Worm (Caenorhabditis elegans) whole organism, midembryonic: Measurements from ENCODE around the gene F14H3.3.
A peak's percentile ranks its signal among the peaks of the same experiment; 100 is the strongest.

Source experiments
- T22C8.4 ChIP-seq: fragments of 200-800 bp; sonication (Bioruptor generic); IDR thresholded peaks from 2 replicates; pipeline ENCODE4 v1.3.6; 2022; ENCODE audit warnings: missing genetic modification characterization, missing compliant biosample characterization
- cog-1 ChIP-seq: sonication (generic microtip); optimal IDR thresholded peaks from 2 replicates; lab custom pipeline; 2016; ENCODE audit warnings: missing genetic modification characterization, missing compliant biosample characterization
- flt-1 ChIP-seq: fragments of 200-800 bp; sonication (Bioruptor generic); IDR thresholded peaks from 2 replicates; pipeline ENCODE4 v1.3.6; 2022; ENCODE audit warnings: missing genetic modification characterization, missing compliant biosample characterization
- klf-2 ChIP-seq: fragments of 200-800 bp; sonication (Bioruptor generic); conservative IDR thresholded peaks from 2 replicates; pipeline ENCODE4 v1.3.6; 2022; ENCODE audit warnings: missing genetic modification reagents, missing genetic modification characterization, missing compliant biosample characterization
- med-1 ChIP-seq: sonication (generic microtip); optimal IDR thresholded peaks from 2 replicates; lab custom pipeline; 2017; ENCODE audit warnings: missing genetic modification characterization, mild to moderate bottlenecking, missing compliant biosample characterization, antibody characterized with exemption, missing genetic modification reagents; ENCODE audit not compliant: insufficient read depth
- ref-1 ChIP-seq: fragments of 200-800 bp; sonication (Bioruptor generic); conservative IDR thresholded peaks from 2 replicates; pipeline ENCODE4 v1.3.6; 2022; ENCODE audit warnings: missing genetic modification reagents, missing genetic modification characterization, missing compliant biosample characterization
- tab-1 ChIP-seq: fragments of 200-800 bp; sonication (Bioruptor generic); IDR thresholded peaks from 2 replicates; pipeline ENCODE4 v1.3.6; 2022; ENCODE audit warnings: missing genetic modification characterization, missing compliant biosample characterization
- ztf-23 ChIP-seq: fragments of 200-800 bp; sonication (Bioruptor generic); IDR thresholded peaks from 2 replicates; pipeline ENCODE4 v1.3.6; 2022; ENCODE audit warnings: missing genetic modification reagents, missing genetic modification characterization, missing compliant biosample characterization
- ztf-29 ChIP-seq: fragments of 200-800 bp; sonication (Bioruptor generic); IDR thresholded peaks from 2 replicates; pipeline ENCODE4 v1.3.6; 2022; ENCODE audit warnings: missing genetic modification reagents, missing genetic modification characterization, missing compliant biosample characterization

F14H3.3 gene

ce11 chrV:16023559-16023958 is 29.7 kb downstream of the F14H3.3 start:
- TF ChIP-seq tab-1 (GFP tag; lab: Robert Waterston, UW) = no peak
- no peak for TF ChIP-seq ref-1 (GFP tag; lab: Robert Waterston, UW)
- TF ChIP-seq cog-1 (tag; lab: Kevin White, UChicago) = no peak
- TF ChIP-seq med-1 (GFP tag; lab: Kevin White, UChicago) = no peak
- TF ChIP-seq T22C8.4 (GFP tag; lab: Robert Waterston, UW) = no peak
- no peak for TF ChIP-seq ztf-29 (GFP tag; lab: Robert Waterston, UW)
- no peak for TF ChIP-seq ztf-23 (GFP tag; lab: Robert Waterston, UW)
- no peak for TF ChIP-seq flt-1
- no peak for TF ChIP-seq klf-2 (GFP tag; lab: Robert Waterston, UW)

DNA sequence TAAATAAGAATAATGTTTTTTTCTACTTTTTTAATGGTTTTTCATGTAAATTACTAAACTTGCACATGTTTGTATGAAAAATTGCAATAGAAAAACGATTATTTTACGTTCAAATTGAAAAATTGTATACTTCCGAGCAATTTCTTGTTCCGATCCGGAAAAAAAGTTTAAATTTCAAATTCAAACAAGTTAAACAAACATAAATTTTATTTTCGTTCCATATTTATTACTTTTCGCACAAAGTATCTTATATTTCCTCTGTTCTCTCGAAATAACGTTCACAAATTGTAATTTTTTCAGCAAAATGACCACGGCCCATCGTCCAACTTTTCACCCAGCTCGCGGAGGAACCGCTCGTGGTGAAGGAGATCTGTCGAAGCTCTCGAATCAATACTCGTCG is 30.2 kb downstream of the F14H3.3 start, which contains the start of gene cwc-15:
Gene cwc-15, plus strand, starts transcription at position 301 of the 400 bp plus-strand sequence.
- TF ChIP-seq T22C8.4 (GFP tag; lab: Robert Waterston, UW) (no peak), med-1 (GFP tag; lab: Kevin White, UChicago) (no peak)

- TF ChIP-seq cog-1 (tag; lab: Kevin White, UChicago) (peak; percentile 30), tab-1 (GFP tag; lab: Robert Waterston, UW) (no peak), flt-1 (peak; percentile 61), ztf-23 (GFP tag; lab: Robert Waterston, UW) (0 out of 2 replicates have a peak, but pooled peaks have one; percentile 40)
These were observed 30.7 kb downstream of the F14H3.3 start for ce11 chrV:16022600-16022999.

DNA sequence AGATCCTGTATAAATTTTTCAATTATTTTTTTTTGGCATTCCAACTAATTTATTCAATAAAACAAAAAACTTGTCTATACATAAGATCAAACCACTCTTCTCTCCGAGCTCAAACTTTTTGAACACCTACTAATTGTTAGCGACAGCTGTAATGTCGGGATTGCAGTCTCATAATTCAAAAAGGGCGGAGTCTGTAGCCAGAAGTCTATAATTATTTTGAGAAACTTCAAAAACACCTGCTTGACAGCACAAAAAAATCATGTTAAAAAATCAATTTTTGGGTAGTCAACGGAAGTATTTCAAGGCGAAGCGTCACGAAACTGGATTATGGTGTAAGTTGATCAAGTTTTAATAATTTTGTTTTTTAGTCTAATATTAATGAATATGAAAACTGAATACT is 33.2 kb downstream of the F14H3.3 start, which contains the start of gene srx-44:
Gene srx-44, plus strand, starts transcription at position 301 of the 400 bp plus-strand sequence.
- TF ChIP-seq klf-2 (GFP tag; lab: Robert Waterston, UW) (no peak), ztf-23 (GFP tag; lab: Robert Waterston, UW) (no peak), flt-1 (no peak), ztf-29 (GFP tag; lab: Robert Waterston, UW) (no peak), tab-1 (GFP tag; lab: Robert Waterston, UW) (no peak), cog-1 (tag; lab: Kevin White, UChicago) (no peak)

DNA sequence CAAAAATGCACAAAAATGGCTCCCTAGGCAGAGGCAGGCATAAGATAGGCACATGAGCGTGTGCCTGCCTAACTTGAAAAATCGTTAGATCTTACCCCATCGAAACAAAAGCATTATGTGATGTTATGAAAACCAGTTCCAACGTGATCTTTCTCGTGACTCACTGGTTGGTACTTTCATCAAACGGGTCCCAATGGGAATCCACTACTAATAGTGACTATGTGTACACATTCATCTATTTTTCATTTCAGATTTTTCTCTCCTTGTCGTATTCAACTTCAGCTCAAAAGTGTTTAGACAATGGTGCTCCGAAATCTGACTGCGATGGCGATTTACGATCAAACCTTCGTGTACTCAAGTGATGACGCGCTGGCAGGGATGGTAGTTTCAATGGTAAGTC is 35.6 kb downstream of the F14H3.3 start, which contains the start of gene srx-43:
Gene srx-43, plus strand, starts transcription at position 301 of the 400 bp plus-strand sequence.
- TF ChIP-seq flt-1 (no peak), klf-2 (GFP tag; lab: Robert Waterston, UW) (no peak)

DNA sequence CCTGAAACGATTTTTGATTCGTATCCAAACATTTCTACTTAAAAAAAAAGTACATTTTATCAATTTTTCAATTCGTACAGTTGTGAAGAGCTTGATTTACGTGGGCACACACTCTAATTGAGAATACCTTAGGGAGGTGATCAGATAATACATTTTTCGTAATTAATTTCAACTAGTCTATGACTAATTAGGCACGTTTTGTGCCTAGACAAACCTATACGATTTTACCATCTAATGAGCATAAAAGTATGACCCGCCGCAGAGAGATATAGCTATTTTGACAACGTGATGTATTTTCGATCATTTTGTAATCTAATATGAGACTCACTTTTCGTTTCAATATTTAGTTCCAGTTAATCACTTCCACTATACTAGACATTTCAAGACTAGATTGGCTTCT is 36.3 kb downstream of the F14H3.3 start:
- TF ChIP-seq klf-2 (GFP tag; lab: Robert Waterston, UW) (no peak), cog-1 (tag; lab: Kevin White, UChicago) (no peak), ztf-29 (GFP tag; lab: Robert Waterston, UW) (no peak)

DNA sequence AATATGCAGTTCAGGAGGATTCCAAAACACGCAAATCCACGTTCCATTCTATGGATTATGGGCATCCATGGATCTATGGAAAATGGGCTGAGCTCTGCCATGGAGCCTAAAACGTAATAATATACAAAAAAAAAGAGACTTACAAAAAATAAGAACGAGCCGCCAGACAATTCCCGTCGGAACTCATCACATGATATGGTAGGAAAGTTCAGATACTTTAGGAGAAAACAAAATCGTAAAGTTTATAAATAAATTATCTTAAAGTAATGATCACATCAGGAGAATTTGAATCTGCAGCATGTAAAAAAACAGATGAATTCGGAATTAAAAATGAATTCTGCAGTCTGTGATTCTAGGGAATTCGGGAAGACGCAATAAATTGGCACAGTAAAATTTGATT is 37.6 kb downstream of the F14H3.3 start, which contains the start of gene str-232:
Gene str-232, minus strand, starts transcription at position 101 of the 400 bp plus-strand sequence.
- TF ChIP-seq ref-1 (GFP tag; lab: Robert Waterston, UW) (no peak), klf-2 (GFP tag; lab: Robert Waterston, UW) (no peak), ztf-29 (GFP tag; lab: Robert Waterston, UW) (no peak), flt-1 (no peak), ztf-23 (GFP tag; lab: Robert Waterston, UW) (no peak), cog-1 (tag; lab: Kevin White, UChicago) (no peak), T22C8.4 (GFP tag; lab: Robert Waterston, UW) (no peak), tab-1 (GFP tag; lab: Robert Waterston, UW) (no peak)

- no peak for TF ChIP-seq cog-1 (tag; lab: Kevin White, UChicago)
- TF ChIP-seq tab-1 (GFP tag; lab: Robert Waterston, UW) = no peak
- no peak for TF ChIP-seq T22C8.4 (GFP tag; lab: Robert Waterston, UW)
- TF ChIP-seq med-1 (GFP tag; lab: Kevin White, UChicago) = no peak
- TF ChIP-seq ztf-29 (GFP tag; lab: Robert Waterston, UW) = no peak
- TF ChIP-seq ztf-23 (GFP tag; lab: Robert Waterston, UW) = no peak
- no peak for TF ChIP-seq flt-1
- TF ChIP-seq ref-1 (GFP tag; lab: Robert Waterston, UW) = no peak
These were observed 43.7 kb downstream of the F14H3.3 start, which contains the start of gene str-233 for ce11 chrV:16009564-16009963. str-233 (minus strand) TSS chrV:16009664.

ce11 chrV:16007505-16007904 is 45.8 kb downstream of the F14H3.3 start, which contains the start of gene str-231:
str-231 (minus strand) TSS chrV:16007605.
- TF ChIP-seq ref-1 (GFP tag; lab: Robert Waterston, UW) (no peak), ztf-23 (GFP tag; lab: Robert Waterston, UW) (no peak), ztf-29 (GFP tag; lab: Robert Waterston, UW) (no peak), flt-1 (no peak), cog-1 (tag; lab: Kevin White, UChicago) (no peak), tab-1 (GFP tag; lab: Robert Waterston, UW) (no peak), med-1 (GFP tag; lab: Kevin White, UChicago) (no peak), T22C8.4 (GFP tag; lab: Robert Waterston, UW) (no peak), klf-2 (GFP tag; lab: Robert Waterston, UW) (no peak)

- TF ChIP-seq ztf-29 (GFP tag; lab: Robert Waterston, UW) (no peak), T22C8.4 (GFP tag; lab: Robert Waterston, UW) (no peak), ztf-23 (GFP tag; lab: Robert Waterston, UW) (no peak), ref-1 (GFP tag; lab: Robert Waterston, UW) (no peak), klf-2 (GFP tag; lab: Robert Waterston, UW) (no peak), cog-1 (tag; lab: Kevin White, UChicago) (no peak), flt-1 (no peak), med-1 (GFP tag; lab: Kevin White, UChicago) (no peak), tab-1 (GFP tag; lab: Robert Waterston, UW) (no peak)
These were observed 51.0 kb downstream of the F14H3.3 start, which contains the start of gene nhr-63 for ce11 chrV:16002288-16002687. nhr-63 (plus strand) TSS chrV:16002588.
